Worm (Caenorhabditis elegans) whole organism, young adult: ENCODE data around the gene spe-42.

ENCODE experiments used
- B0261.1 ChIP-seq: sonication (generic microtip); optimal IDR thresholded peaks from 2 replicates; lab custom pipeline; 2016; ENCODE audit warnings: mild to moderate bottlenecking, missing genetic modification characterization, moderate library complexity, missing compliant biosample characterization
- B0336.3 ChIP-seq: fragments of 200-800 bp; sonication (Bioruptor generic); IDR thresholded peaks from 2 replicates; pipeline ENCODE4 v1.3.6; 2022; ENCODE audit warnings: missing genetic modification characterization, missing compliant biosample characterization
- F39B2.1 ChIP-seq: fragments of 200-800 bp; sonication (Bioruptor generic); IDR thresholded peaks from 2 replicates; pipeline ENCODE4 v1.3.6; 2022; ENCODE audit warnings: missing genetic modification reagents, missing genetic modification characterization, missing compliant biosample characterization
- F49E8.2 ChIP-seq: sonication (generic microtip); optimal IDR thresholded peaks from 3 replicates; lab custom pipeline; 2017; ENCODE audit warnings: missing genetic modification characterization, mild to moderate bottlenecking, missing compliant biosample characterization, antibody characterized with exemption, moderate library complexity; ENCODE audit not compliant: insufficient read depth
- K12H6.12 ChIP-seq: fragments of 200-800 bp; sonication (Bioruptor generic); optimal IDR thresholded peaks from 2 replicates; lab custom pipeline; 2018; ENCODE audit warnings: mild to moderate bottlenecking, missing genetic modification characterization, missing compliant biosample characterization
- T07F8.4 ChIP-seq: sonication (generic microtip); optimal IDR thresholded peaks from 2 replicates; lab custom pipeline; 2016; ENCODE audit warnings: mild to moderate bottlenecking, missing genetic modification characterization, moderate library complexity, missing compliant biosample characterization
- Y95B8A.8 ChIP-seq: fragments of 200-800 bp; sonication (Bioruptor generic); IDR thresholded peaks from 2 replicates; pipeline ENCODE4 v1.3.6; 2022; ENCODE audit warnings: missing genetic modification reagents, missing genetic modification characterization, missing compliant biosample characterization
- atf-7 ChIP-seq: sonication (generic microtip); optimal IDR thresholded peaks from 2 replicates; lab custom pipeline; 2017; ENCODE audit warnings: mild to moderate bottlenecking, missing genetic modification characterization, missing compliant biosample characterization
- athp-1 ChIP-seq: sonication (generic microtip); optimal IDR thresholded peaks from 2 replicates; lab custom pipeline; 2017; ENCODE audit warnings: mild to moderate bottlenecking, missing genetic modification characterization, missing compliant biosample characterization
- attf-3 ChIP-seq: fragments of 200-800 bp; sonication (Bioruptor generic); conservative IDR thresholded peaks from 2 replicates; pipeline ENCODE4 v1.3.6; 2022; ENCODE audit warnings: missing genetic modification reagents, missing genetic modification characterization, missing compliant biosample characterization
- attf-5 ChIP-seq: fragments of 200-800 bp; sonication (Bioruptor generic); optimal IDR thresholded peaks from 2 replicates; lab custom pipeline; 2018; ENCODE audit warnings: mild to moderate bottlenecking, missing genetic modification characterization, missing compliant biosample characterization
- attf-6 ChIP-seq: fragments of 200-800 bp; sonication (Bioruptor generic); IDR thresholded peaks from 2 replicates; pipeline ENCODE4 v1.3.6; 2022; ENCODE audit warnings: missing genetic modification reagents, missing genetic modification characterization, missing compliant biosample characterization
- ceh-79 ChIP-seq: sonication (generic microtip); optimal IDR thresholded peaks from 2 replicates; lab custom pipeline; 2017; ENCODE audit warnings: mild to moderate bottlenecking, missing genetic modification characterization, missing compliant biosample characterization
- ceh-91 ChIP-seq: fragments of 200-800 bp; sonication (Bioruptor generic); IDR thresholded peaks from 2 replicates; pipeline ENCODE4 v1.3.6; 2022; ENCODE audit warnings: missing genetic modification reagents, missing genetic modification characterization, missing compliant biosample characterization
- die-1 ChIP-seq: sonication (generic microtip); optimal IDR thresholded peaks from 2 replicates; lab custom pipeline; 2016; ENCODE audit warnings: missing genotype, mild to moderate bottlenecking, missing genetic modification characterization, missing compliant biosample characterization
- dpff-1 ChIP-seq: sonication (generic microtip); optimal IDR thresholded peaks from 2 replicates; lab custom pipeline; 2017; ENCODE audit warnings: mild to moderate bottlenecking, missing genetic modification characterization, missing compliant biosample characterization
- efl-1 ChIP-seq: fragments of 150-350 bp; optimal IDR thresholded peaks from 2 replicates; lab custom pipeline; 2014; ENCODE audit warnings: missing biosample characterization, missing genetic modification reagents, missing genetic modification characterization
- gei-17 ChIP-seq: fragments of 200-800 bp; sonication (Bioruptor generic); optimal IDR thresholded peaks from 2 replicates; lab custom pipeline; 2018; ENCODE audit warnings: mild to moderate bottlenecking, missing genetic modification characterization, missing compliant biosample characterization
- hlh-12 ChIP-seq: sonication (generic microtip); optimal IDR thresholded peaks from 2 replicates; lab custom pipeline; 2016; ENCODE audit warnings: missing genetic modification characterization, missing compliant biosample characterization
- hmg-20 ChIP-seq: fragments of 200-800 bp; sonication (Bioruptor generic); IDR thresholded peaks from 2 replicates; pipeline ENCODE4 v1.3.6; 2022; ENCODE audit warnings: missing genetic modification reagents, missing genetic modification characterization, missing compliant biosample characterization
- let-607 ChIP-seq, 2 experiments: fragments of 200-800 bp in 1 of 2; sonication (Bioruptor generic) in 1 of 2; sonication (generic microtip) in 1 of 2; optimal IDR thresholded peaks; 2 replicates each; lab custom pipeline; 2016 to 2018; ENCODE audit warnings: mild to moderate bottlenecking in 2 of 2, missing compliant biosample characterization in 2 of 2, missing genetic modification characterization in 2 of 2, moderate library complexity in 2 of 2, missing genotype in 1 of 2
- lin-35 ChIP-seq, 3 experiments: fragments of 150-350 bp in 2 of 3; sonication (generic microtip) in 1 of 3; optimal IDR thresholded peaks; 2 replicates each; lab custom pipeline; 2014 to 2018; ENCODE audit warnings: missing biosample characterization in 3 of 3, missing genetic modification characterization in 3 of 3, missing genetic modification reagents in 3 of 3
- mel-28 ChIP-seq: sonication (generic microtip); optimal IDR thresholded peaks from 2 replicates; lab custom pipeline; 2016; ENCODE audit warnings: borderline replicate concordance, mild to moderate bottlenecking, missing genetic modification characterization, missing compliant biosample characterization
- nfya-1 ChIP-seq: sonication (generic microtip); optimal IDR thresholded peaks from 2 replicates; lab custom pipeline; 2017; ENCODE audit warnings: antibody characterized with exemption, missing compliant biosample characterization, missing genetic modification characterization, borderline replicate concordance; ENCODE audit not compliant: insufficient read depth
- nhr-179 ChIP-seq: sonication (generic microtip); optimal IDR thresholded peaks from 2 replicates; lab custom pipeline; 2016; ENCODE audit warnings: mild to moderate bottlenecking, missing genetic modification characterization, missing compliant biosample characterization
- repo-1 ChIP-seq: sonication (generic microtip); optimal IDR thresholded peaks from 2 replicates; lab custom pipeline; 2017; ENCODE audit warnings: mild to moderate bottlenecking, missing genetic modification characterization, missing compliant biosample characterization
- sea-2 ChIP-seq: fragments of 200-800 bp; sonication (Bioruptor generic); IDR thresholded peaks from 2 replicates; pipeline ENCODE4 v1.3.6; 2022; ENCODE audit warnings: missing genetic modification characterization, missing compliant biosample characterization
- snpc-3.4 ChIP-seq: sonication (generic microtip); optimal IDR thresholded peaks from 2 replicates; lab custom pipeline; 2017; ENCODE audit warnings: missing genetic modification characterization, mild to moderate bottlenecking, missing compliant biosample characterization, antibody characterized with exemption, moderate library complexity, missing genotype, missing genetic modification reagents
- snpc-4 ChIP-seq, 5 experiments: fragments of 150-350 bp in 1 of 5; sonication (generic microtip) in 4 of 5; optimal IDR thresholded peaks; 2 replicates each; lab custom pipeline; 2014 to 2018; ENCODE audit warnings: missing genetic modification characterization in 5 of 5, missing biosample characterization in 3 of 5, antibody characterized with exemption in 2 of 5, mild to moderate bottlenecking in 2 of 5, missing compliant biosample characterization in 2 of 5, missing genotype in 2 of 5, moderate library complexity in 2 of 5, missing genetic modification reagents in 1 of 5
- tbx-9 ChIP-seq: sonication (generic microtip); optimal IDR thresholded peaks from 2 replicates; lab custom pipeline; 2016; ENCODE audit warnings: borderline replicate concordance, missing genetic modification characterization, inconsistent platforms, missing compliant biosample characterization
- xnd-1 ChIP-seq: sonication (generic microtip); optimal IDR thresholded peaks from 2 replicates; lab custom pipeline; 2016; ENCODE audit warnings: missing genotype, missing genetic modification reagents, missing genetic modification characterization, missing compliant biosample characterization
- ztf-22 ChIP-seq: fragments of 200-800 bp; sonication (Bioruptor generic); optimal IDR thresholded peaks from 2 replicates; lab custom pipeline; 2018; ENCODE audit warnings: mild to moderate bottlenecking, missing genetic modification characterization, moderate library complexity, missing compliant biosample characterization
- ztf-28 ChIP-seq: fragments of 200-800 bp; sonication (Bioruptor generic); IDR thresholded peaks from 2 replicates; pipeline ENCODE4 v1.3.6; 2022; ENCODE audit warnings: missing genetic modification reagents, missing genetic modification characterization, missing compliant biosample characterization
- ztf-6 ChIP-seq: fragments of 200-800 bp; sonication (Bioruptor generic); IDR thresholded peaks from 2 replicates; pipeline ENCODE4 v1.3.6; 2022; ENCODE audit warnings: missing genetic modification reagents, missing genetic modification characterization, missing compliant biosample characterization

spe-42 gene

DNA sequence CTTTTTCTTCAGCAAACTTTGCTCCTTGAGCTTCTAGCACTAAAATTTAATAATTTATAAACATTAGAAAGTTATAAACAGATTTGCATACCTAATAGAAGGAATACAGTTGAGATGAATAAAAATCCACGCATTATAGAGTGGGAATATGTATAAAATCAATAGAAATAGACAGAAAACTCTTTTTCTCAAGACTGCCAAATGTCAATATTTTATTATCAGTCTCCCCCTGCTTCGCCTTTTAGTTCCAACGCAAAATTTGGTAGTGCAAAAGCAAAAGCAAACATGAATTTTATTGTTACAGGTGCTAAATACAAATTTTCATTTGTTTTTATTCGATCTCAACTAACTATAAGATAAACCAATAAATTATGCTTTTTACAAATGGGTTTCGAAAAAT lies 26.1 kb upstream of the spe-42 start, which contains the start of gene T04F3.4:
Gene T04F3.4, minus strand, starts transcription at position 187 of the 400 bp plus-strand sequence.
- TF ChIP-seq ceh-91 (GFP tag; lab: Robert Waterston, UW) (no peak), hmg-20 (GFP tag; lab: Robert Waterston, UW) (no peak), snpc-3.4 (tag; lab: Kevin White, UChicago) (peak; percentile 3), let-607 (tag; optimal IDR thresholded peaks at IDR 0.05; lab: Kevin White, UChicago) (peak; percentile 56 to 86), F39B2.1 (no peak), snpc-4 (GFP tag; optimal IDR thresholded peaks at IDR 0.05; lab: Kevin White, UChicago) (no peak), snpc-4 (tag; optimal IDR thresholded peaks at IDR 0.05; lab: Kevin White, UChicago) (peak in 1 of 4 experiments; percentile 2), dpff-1 (no peak), attf-5 (GFP tag; lab: Kevin White, UChicago) (no peak), tbx-9 (tag; lab: Kevin White, UChicago) (no peak), sea-2 (GFP tag; lab: Robert Waterston, UW) (no peak)
- TF ChIP-seq, all 124 proteins: peak for 3

DNA sequence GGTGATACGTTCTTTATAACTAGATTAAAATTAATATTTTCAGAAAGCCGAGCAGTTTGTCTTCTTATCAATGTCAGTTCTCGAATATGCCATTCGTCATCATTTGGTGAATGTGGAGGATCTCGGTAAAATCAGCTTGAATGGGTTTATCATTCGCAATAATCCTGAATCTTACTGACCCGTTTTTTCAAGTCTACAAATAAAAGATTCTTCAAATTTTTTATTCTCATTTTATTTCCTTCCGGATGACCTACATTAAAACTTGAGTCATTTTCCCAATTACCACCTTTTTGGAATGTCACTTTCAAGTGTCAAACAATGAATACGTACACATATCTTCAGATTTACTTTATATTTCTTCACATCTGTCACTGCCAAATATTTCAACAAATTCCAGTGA lies 23.6 kb upstream of the spe-42 start, which contains the start of gene T04F3.5:
Gene T04F3.5, plus strand, starts transcription at position 301 of the 400 bp plus-strand sequence.
- no peak for TF ChIP-seq die-1 (tag; lab: Kevin White, UChicago)
- TF ChIP-seq atf-7 (tag; lab: Kevin White, UChicago) = no peak
- TF ChIP-seq athp-1 (tag; lab: Kevin White, UChicago) = no peak
- TF ChIP-seq hlh-12 (tag; lab: Kevin White, UChicago) = no peak
- TF ChIP-seq ztf-22 (GFP tag; lab: Kevin White, UChicago) = no peak
- no peak for TF ChIP-seq ztf-28 (GFP tag; lab: Robert Waterston, UW)
- no peak for TF ChIP-seq B0336.3 (GFP tag; lab: Robert Waterston, UW)

DNA sequence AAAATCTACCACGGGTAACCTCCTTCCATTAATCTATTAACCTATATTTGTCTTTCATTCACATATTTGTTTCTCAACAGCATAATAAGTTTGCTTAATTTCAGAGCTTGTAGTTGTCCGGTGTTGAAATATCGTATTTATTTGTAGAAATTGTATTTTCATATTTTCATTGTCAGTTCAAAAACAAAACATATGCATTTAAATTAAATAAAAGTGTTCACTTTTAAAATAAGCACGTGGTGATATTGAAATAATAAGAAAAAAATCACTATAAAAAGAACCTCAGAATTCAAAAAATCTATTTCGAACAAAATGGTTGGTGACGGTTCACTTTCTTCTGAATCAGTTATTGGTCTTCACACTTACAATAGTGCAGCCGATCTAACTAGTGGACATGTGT lies 21.8 kb upstream of the spe-42 start, which contains the start of gene T04F3.3:
Gene T04F3.3, plus strand, starts transcription at position 301 of the 400 bp plus-strand sequence.
- TF ChIP-seq sea-2 (GFP tag; lab: Robert Waterston, UW) (no peak), lin-35 (GFP tag; optimal IDR thresholded peaks at IDR 0.05; lab: Kevin White, UChicago) (no peak), repo-1 (tag; lab: Kevin White, UChicago) (no peak), K12H6.12 (tag; lab: Kevin White, UChicago) (no peak), F49E8.2 (tag; lab: Kevin White, UChicago) (no peak), xnd-1 (no peak), B0261.1 (tag; lab: Kevin White, UChicago) (no peak), Y95B8A.8 (GFP tag; lab: Robert Waterston, UW) (no peak), attf-3 (GFP tag; lab: Robert Waterston, UW) (no peak), efl-1 (GFP tag; lab: Kevin White, UChicago) (no peak), nfya-1 (no peak), attf-6 (GFP tag; lab: Robert Waterston, UW) (no peak), ztf-6 (GFP tag; lab: Robert Waterston, UW) (no peak), tbx-9 (tag; lab: Kevin White, UChicago) (no peak), nhr-179 (tag; lab: Kevin White, UChicago) (no peak), mel-28 (tag; lab: Kevin White, UChicago) (no peak), ceh-79 (tag; lab: Kevin White, UChicago) (no peak), gei-17 (GFP tag; lab: Kevin White, UChicago) (no peak), attf-5 (GFP tag; lab: Kevin White, UChicago) (no peak), T07F8.4 (tag; lab: Kevin White, UChicago) (no peak)
